Fruit fly (Drosophila melanogaster): ENCODE data around the gene RnpS1.
A peak's percentile ranks its signal among the peaks of the same experiment; 100 is the strongest.

Gene RnpS1

DNA sequence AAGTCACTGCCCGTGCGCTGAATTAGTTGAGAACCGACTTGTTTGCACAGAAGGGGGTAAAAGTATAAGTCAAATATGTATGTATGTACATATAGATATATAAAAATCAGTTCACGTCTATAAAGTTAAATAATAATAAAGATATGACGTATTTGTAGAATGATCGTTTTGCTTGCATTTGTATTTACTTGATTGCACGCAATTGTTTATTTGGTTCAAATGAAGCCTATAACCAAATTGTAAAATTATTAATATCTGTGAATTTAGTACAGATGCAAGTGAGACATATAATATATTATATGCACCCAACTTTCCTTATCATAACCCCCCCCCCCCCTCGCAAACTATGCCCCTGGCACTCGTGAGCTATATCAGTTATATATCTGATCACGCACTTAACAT is 48.7 kb downstream of the RnpS1 start (continued):
- TF ChIP-seq CG12071 (GFP tag; optimal IDR thresholded peaks at IDR 0.05) (no peak), tio (GFP tag; optimal IDR thresholded peaks at IDR 0.05) (peak; percentile 23), CG15269 (tag; optimal IDR thresholded peaks at IDR 0.05) (peak; percentile 9), crol (GFP tag; IDR thresholded peaks at IDR 0.05) (0 out of 2 replicates have a peak, but pooled peaks have one; percentile 19), unc-4 (GFP tag; IDR thresholded peaks at IDR 0.05; ENCODE audit: partially characterized antibody) (no peak), sr (GFP tag; IDR thresholded peaks at IDR 0.05) (no peak), CG18599 (GFP tag; optimal IDR thresholded peaks at IDR 0.05) (peak; percentile 89), Oaz (GFP tag; IDR thresholded peaks at IDR 0.05) (no peak), CG3163 (GFP tag; optimal IDR thresholded peaks at IDR 0.05) (no peak), CG4707 (GFP tag; optimal IDR thresholded peaks at IDR 0.05) (peak; percentile 18), NfI (GFP tag; optimal IDR thresholded peaks at IDR 0.05) (peak; percentile 2), CG43689 (GFP tag; IDR thresholded peaks at IDR 0.05) (no peak), CG6813 (GFP tag; optimal IDR thresholded peaks at IDR 0.05) (peak; percentile 39), unpg (GFP tag; optimal IDR thresholded peaks at IDR 0.05) (peak; percentile 37), her (GFP tag; optimal IDR thresholded peaks at IDR 0.05) (no peak), grn (GFP tag; optimal IDR thresholded peaks at IDR 0.05) (peak; percentile 85), CG3726 (GFP tag; IDR thresholded peaks at IDR 0.05) (no peak), danr (GFP tag; IDR thresholded peaks at IDR 0.05) (no peak), HLH3B (GFP tag; IDR thresholded peaks at IDR 0.05) (no peak; the same call in 1 of the 2 replicates), CG13775 (GFP tag; optimal IDR thresholded peaks at IDR 0.05) (peak; percentile 55), Opbp (GFP tag; IDR thresholded peaks at IDR 0.05; ENCODE audit: partially characterized antibody) (no peak), crp (GFP tag; optimal IDR thresholded peaks at IDR 0.05) (no peak), hb (GFP tag; IDR thresholded peaks at IDR 0.05; ENCODE audit: partially characterized antibody) (no peak), Ets97D (GFP tag; optimal IDR thresholded peaks at IDR 0.05) (no peak), CG10431 (GFP tag; optimal IDR thresholded peaks at IDR 0.05) (peak; percentile 29), ems (GFP tag; optimal IDR thresholded peaks at IDR 0.05) (no peak), lab (GFP tag; optimal IDR thresholded peaks at IDR 0.05) (peak; percentile 81), CHES-1-like (GFP tag; optimal IDR thresholded peaks at IDR 0.05) (no peak), bigmax (GFP tag; optimal IDR thresholded peaks at IDR 0.05) (no peak), chinmo (GFP tag; IDR thresholded peaks at IDR 0.05; ENCODE audit: partially characterized antibody) (no peak), CG30431 (GFP tag; optimal IDR thresholded peaks at IDR 0.05) (no peak), CG5180 (GFP tag; optimal IDR thresholded peaks at IDR 0.05) (peak; percentile 46), Atf3 (GFP tag; optimal IDR thresholded peaks at IDR 0.05) (no peak), CG3407 (GFP tag; optimal IDR thresholded peaks at IDR 0.05) (peak; percentile 37), Vsx1 (GFP tag; optimal IDR thresholded peaks at IDR 0.05) (no peak), NC2β (GFP tag; optimal IDR thresholded peaks at IDR 0.05) (no peak), chif (GFP tag; optimal IDR thresholded peaks at IDR 0.05) (no peak), CG10274 (GFP tag; optimal IDR thresholded peaks at IDR 0.05) (peak; percentile 13), zen2 (GFP tag; IDR thresholded peaks at IDR 0.05; ENCODE audit: partially characterized antibody) (no peak), CG18262 (tag; optimal IDR thresholded peaks at IDR 0.05) (peak; percentile 56), Sox100B (GFP tag; optimal IDR thresholded peaks at IDR 0.05) (peak; percentile 51), pros (GFP tag; optimal IDR thresholded peaks at IDR 0.05) (no peak), bcd (GFP tag; optimal IDR thresholded peaks at IDR 0.05) (peak; percentile 25), CG4730 (GFP tag; IDR thresholded peaks at IDR 0.05) (peak; percentile 5; the same call in 1 of the 2 replicates), CG5953 (GFP tag; IDR thresholded peaks at IDR 0.05) (no peak), Hmr (GFP tag; optimal IDR thresholded peaks at IDR 0.05) (peak; percentile 65), ro (GFP tag; IDR thresholded peaks at IDR 0.05) (no peak), Lim3 (GFP tag; IDR thresholded peaks at IDR 0.05) (no peak), Dip2 (GFP tag; IDR thresholded peaks at IDR 0.05) (no peak), sna (GFP tag; IDR thresholded peaks at IDR 0.05; ENCODE audit: partially characterized antibody) (no peak)
